Worm (Caenorhabditis elegans): ENCODE results near the gene asp-4.

Gene asp-4

DNA sequence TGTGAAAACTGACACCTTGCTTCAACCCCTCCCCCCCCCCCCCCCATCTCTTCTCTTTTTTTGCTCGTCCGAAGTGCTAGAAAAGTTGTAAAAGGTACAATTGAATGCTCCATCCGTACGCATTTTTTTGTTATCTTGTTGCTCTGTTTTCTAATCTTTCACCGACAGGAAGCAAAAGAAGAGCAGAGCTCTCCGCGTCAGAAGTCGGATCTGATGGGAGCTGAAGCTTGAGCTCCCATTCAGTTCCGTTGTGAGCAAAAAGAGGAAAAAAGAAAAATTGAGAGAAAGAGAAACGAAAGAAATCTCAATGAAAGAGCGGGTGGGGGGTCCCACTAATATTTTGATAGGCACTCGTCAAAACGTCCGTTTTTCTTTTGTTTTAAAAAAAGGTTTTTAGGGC, 14.4 kb downstream of the asp-4 start:
- TF ChIP-seq klf-2 (GFP tag; conservative IDR thresholded peaks at IDR 0.05) (no peak), ref-1 (GFP tag; conservative IDR thresholded peaks at IDR 0.05) (no peak), ztf-29 (GFP tag; IDR thresholded peaks at IDR 0.05) (no peak; the same call in 1 of the 2 replicates), cog-1 (tag; optimal IDR thresholded peaks at IDR 0.05) (no peak), med-1 (GFP tag; optimal IDR thresholded peaks at IDR 0.05; ENCODE audit: insufficient read depth) (no peak), tab-1 (GFP tag; IDR thresholded peaks at IDR 0.05) (no peak), flt-1 (GFP tag; IDR thresholded peaks at IDR 0.05) (no peak), ztf-23 (GFP tag; IDR thresholded peaks at IDR 0.05) (no peak), T22C8.4 (GFP tag; IDR thresholded peaks at IDR 0.05) (no peak)

DNA sequence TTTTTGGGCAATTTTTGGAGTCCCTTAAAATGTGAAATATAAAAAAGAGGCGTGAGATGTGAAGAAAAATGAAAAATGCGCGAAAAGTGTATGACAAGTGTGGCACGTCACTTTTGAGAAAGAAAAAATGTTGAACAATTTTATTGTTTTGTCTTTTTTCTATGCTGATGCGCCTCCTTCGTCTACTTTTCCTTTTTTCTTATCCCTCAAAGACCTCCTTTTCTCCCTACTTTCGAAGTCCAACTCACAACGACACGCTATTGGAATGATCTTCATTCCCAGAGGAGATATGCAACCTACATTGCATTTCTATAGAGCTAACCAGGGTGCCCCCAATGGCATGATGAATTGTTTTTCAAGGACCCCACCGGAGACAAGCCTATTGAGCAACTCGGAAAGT, 15.3 kb downstream of the asp-4 start:
- TF ChIP-seq flt-1 (GFP tag; IDR thresholded peaks at IDR 0.05), result no peak
- TF ChIP-seq cog-1 (tag; optimal IDR thresholded peaks at IDR 0.05), result no peak
- no peak for TF ChIP-seq T22C8.4 (GFP tag; IDR thresholded peaks at IDR 0.05)
- TF ChIP-seq ztf-29 (GFP tag; IDR thresholded peaks at IDR 0.05), result no peak
- no peak for TF ChIP-seq tab-1 (GFP tag; IDR thresholded peaks at IDR 0.05)
- TF ChIP-seq ztf-23 (GFP tag; IDR thresholded peaks at IDR 0.05), result no peak
- no peak for TF ChIP-seq klf-2 (GFP tag; conservative IDR thresholded peaks at IDR 0.05)
- TF ChIP-seq med-1 (GFP tag; optimal IDR thresholded peaks at IDR 0.05; ENCODE audit: insufficient read depth), result no peak
- TF ChIP-seq ref-1 (GFP tag; conservative IDR thresholded peaks at IDR 0.05), result no peak

DNA sequence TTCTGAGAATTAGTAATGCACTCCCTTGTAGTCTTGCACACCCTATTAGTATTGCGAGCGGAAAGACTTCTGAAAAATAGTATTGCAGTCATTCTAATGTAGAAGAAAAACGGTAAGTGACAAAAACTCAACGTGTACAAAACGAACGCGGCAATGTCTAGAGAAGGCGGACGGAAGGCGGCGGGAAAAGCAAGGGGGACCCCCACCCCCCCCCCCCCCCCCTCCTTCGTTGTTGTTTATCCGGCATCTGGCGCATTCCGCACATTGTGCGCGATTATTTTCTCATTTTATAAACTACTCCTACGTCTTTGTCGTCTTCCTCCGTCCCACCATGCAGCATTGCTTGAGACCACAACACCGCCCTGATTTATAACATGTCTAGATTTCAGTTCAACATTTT, 18.9 kb downstream of the asp-4 start:
- TF ChIP-seq ztf-23 (GFP tag; IDR thresholded peaks at IDR 0.05), result no peak
- no peak for TF ChIP-seq flt-1 (GFP tag; IDR thresholded peaks at IDR 0.05)
- no peak for TF ChIP-seq cog-1 (tag; optimal IDR thresholded peaks at IDR 0.05)
- TF ChIP-seq ztf-29 (GFP tag; IDR thresholded peaks at IDR 0.05), result no peak
- TF ChIP-seq ref-1 (GFP tag; conservative IDR thresholded peaks at IDR 0.05), result no peak
- no peak for TF ChIP-seq T22C8.4 (GFP tag; IDR thresholded peaks at IDR 0.05)
- TF ChIP-seq klf-2 (GFP tag; conservative IDR thresholded peaks at IDR 0.05), result no peak
- no peak for TF ChIP-seq med-1 (GFP tag; optimal IDR thresholded peaks at IDR 0.05; ENCODE audit: insufficient read depth)
- TF ChIP-seq tab-1 (GFP tag; IDR thresholded peaks at IDR 0.05), result no peak

DNA sequence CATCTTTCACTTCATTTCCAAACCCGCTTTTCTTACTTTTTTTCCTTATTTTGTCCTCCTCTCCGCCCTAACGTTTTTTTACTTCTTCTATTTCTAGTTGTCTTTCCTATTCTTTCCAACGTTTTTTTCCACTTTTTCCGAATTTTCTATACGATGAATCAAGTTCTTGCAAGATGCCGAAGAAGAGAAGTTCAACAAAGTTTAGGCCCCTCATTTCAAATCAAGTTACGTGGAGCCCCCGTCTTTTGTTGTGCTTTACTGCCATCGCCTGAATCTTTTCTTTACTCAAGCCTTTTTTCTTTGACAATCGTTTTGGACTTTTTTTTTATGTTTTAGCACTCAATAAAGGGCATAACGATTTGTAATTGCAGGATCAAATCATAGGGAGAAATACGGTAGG, 19.9 kb downstream of the asp-4 start, which contains the start of gene unc-9:
TSS of gene unc-9 (plus strand) at position 370 of the 400 bp plus-strand sequence.
- TF ChIP-seq ztf-23 (GFP tag; IDR thresholded peaks at IDR 0.05) (no peak), ztf-29 (GFP tag; IDR thresholded peaks at IDR 0.05) (no peak), med-1 (GFP tag; optimal IDR thresholded peaks at IDR 0.05; ENCODE audit: insufficient read depth) (no peak), klf-2 (GFP tag; conservative IDR thresholded peaks at IDR 0.05) (no peak), ref-1 (GFP tag; conservative IDR thresholded peaks at IDR 0.05) (no peak), tab-1 (GFP tag; IDR thresholded peaks at IDR 0.05) (no peak), flt-1 (GFP tag; IDR thresholded peaks at IDR 0.05) (no peak), cog-1 (tag; optimal IDR thresholded peaks at IDR 0.05) (no peak), T22C8.4 (GFP tag; IDR thresholded peaks at IDR 0.05) (no peak)

DNA sequence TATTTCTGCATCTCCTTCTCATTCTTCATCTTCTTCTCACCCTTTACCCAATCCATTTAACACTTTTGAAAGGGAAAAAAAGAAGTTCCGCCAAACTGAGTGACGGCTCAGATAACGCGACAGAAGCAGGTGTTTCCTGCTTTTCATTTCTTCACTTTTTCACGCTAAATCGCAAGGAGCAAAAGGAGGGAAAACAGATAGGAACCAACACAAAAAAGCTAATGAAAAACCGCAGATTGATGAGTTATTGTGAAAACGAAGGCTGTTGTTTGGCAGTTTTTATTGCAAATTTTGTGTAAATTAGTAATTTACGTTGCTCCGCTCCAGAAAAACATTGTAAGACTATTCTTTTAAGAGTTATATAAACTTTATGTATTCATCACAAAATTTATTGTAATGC, 20.9 kb downstream of the asp-4 start:
- TF ChIP-seq flt-1 (GFP tag; IDR thresholded peaks at IDR 0.05) (no peak), ref-1 (GFP tag; conservative IDR thresholded peaks at IDR 0.05) (no peak), tab-1 (GFP tag; IDR thresholded peaks at IDR 0.05) (no peak)

DNA sequence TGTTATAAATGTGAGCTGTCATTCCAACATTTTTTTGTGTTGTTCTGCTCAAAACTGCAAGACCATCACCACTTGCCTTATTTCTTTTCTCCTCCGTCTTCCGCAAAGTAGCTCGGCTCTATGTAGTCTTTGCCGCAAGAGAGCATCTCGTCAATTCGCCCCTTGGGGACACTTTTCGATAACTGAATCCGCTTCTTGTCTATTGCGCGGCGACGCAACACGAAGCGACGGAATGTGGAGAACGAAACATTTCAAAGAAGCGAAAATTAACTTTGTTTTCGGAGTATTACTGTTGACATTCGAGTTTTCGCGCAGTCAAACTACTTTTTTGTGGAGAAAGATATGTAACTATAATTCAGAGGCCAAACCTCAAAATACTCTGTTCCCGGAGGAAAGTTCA, 23.1 kb downstream of the asp-4 start:
- TF ChIP-seq ztf-29 (GFP tag; IDR thresholded peaks at IDR 0.05), result no peak
- TF ChIP-seq klf-2 (GFP tag; conservative IDR thresholded peaks at IDR 0.05), result no peak
- no peak for TF ChIP-seq tab-1 (GFP tag; IDR thresholded peaks at IDR 0.05)
- TF ChIP-seq T22C8.4 (GFP tag; IDR thresholded peaks at IDR 0.05), result no peak
- no peak for TF ChIP-seq ref-1 (GFP tag; conservative IDR thresholded peaks at IDR 0.05)
- TF ChIP-seq cog-1 (tag; optimal IDR thresholded peaks at IDR 0.05), result no peak
- TF ChIP-seq ztf-23 (GFP tag; IDR thresholded peaks at IDR 0.05), result no peak
- no peak for TF ChIP-seq flt-1 (GFP tag; IDR thresholded peaks at IDR 0.05)
- TF ChIP-seq med-1 (GFP tag; optimal IDR thresholded peaks at IDR 0.05; ENCODE audit: insufficient read depth), result no peak

DNA sequence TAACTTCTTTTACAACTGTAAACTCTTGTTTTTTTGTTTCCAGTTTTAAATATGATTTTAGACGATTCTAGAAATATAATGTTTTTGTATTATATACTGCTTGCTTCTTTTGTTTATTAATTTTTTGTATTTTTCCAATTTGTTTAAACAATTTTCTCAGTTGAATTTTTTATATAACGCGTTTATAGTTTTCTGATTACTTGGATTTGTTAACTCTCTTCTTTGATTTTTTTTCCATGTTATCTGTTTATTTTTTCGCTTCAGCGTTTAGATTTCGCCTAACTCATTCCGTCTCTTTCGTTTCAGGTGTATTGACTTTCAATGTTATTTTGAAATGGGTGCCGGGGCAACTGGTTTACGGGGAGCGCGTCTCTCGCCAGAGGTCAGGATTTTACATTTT, 30.4 kb downstream of the asp-4 start, which contains the start of gene gpa-6:
TSS of gene gpa-6 (plus strand) at position 301 of the 400 bp plus-strand sequence.
- TF ChIP-seq T22C8.4 (GFP tag; IDR thresholded peaks at IDR 0.05) (no peak), flt-1 (GFP tag; IDR thresholded peaks at IDR 0.05) (no peak), ztf-23 (GFP tag; IDR thresholded peaks at IDR 0.05) (no peak), med-1 (GFP tag; optimal IDR thresholded peaks at IDR 0.05; ENCODE audit: insufficient read depth) (no peak), klf-2 (GFP tag; conservative IDR thresholded peaks at IDR 0.05) (no peak), ref-1 (GFP tag; conservative IDR thresholded peaks at IDR 0.05) (no peak), ztf-29 (GFP tag; IDR thresholded peaks at IDR 0.05) (no peak), tab-1 (GFP tag; IDR thresholded peaks at IDR 0.05) (no peak), cog-1 (tag; optimal IDR thresholded peaks at IDR 0.05) (no peak)

DNA sequence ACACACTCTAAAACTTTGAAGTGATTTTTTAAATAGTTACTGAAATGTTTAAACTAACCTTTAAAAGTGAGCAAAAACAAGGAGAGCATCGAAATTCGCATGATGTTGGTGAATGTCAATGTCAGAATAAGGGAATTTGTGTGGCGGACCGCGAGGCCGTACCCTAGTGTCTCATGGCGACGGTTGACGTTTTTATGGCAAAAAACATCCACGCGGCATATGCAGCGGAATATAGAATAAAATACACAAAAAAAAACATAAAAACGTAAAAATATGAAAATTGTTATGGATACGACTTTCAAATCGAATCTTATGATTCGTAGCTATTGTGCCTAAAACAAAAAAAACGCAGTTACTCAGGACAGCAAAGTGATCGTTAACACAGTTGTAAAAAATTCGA, 31.4 kb downstream of the asp-4 start, which contains the start of gene cwp-5:
TSS of gene cwp-5 (minus strand) at position 101 of the 400 bp plus-strand sequence.
- TF ChIP-seq klf-2 (GFP tag; conservative IDR thresholded peaks at IDR 0.05) (no peak), ztf-23 (GFP tag; IDR thresholded peaks at IDR 0.05) (no peak), ztf-29 (GFP tag; IDR thresholded peaks at IDR 0.05) (no peak), med-1 (GFP tag; optimal IDR thresholded peaks at IDR 0.05; ENCODE audit: insufficient read depth) (no peak)

DNA sequence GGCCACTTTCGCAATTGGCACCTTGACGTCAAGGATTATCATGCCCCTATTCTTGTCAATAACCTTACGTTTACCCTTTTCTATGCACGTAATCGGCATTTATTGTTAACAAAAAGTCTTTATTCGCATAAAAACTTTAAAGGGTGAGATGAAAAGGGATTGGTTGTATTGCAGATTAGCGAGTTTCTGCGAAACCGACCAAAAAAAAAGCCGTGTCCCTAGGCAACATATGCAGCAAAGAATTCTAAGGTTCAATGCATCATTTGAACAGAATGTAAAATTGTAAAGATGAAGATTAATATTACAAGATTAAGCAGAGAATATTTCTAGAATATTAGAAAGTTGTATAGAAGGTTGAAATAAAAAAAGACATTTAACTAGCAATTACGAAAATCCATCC, 39.2 kb downstream of the asp-4 start:
- TF ChIP-seq T22C8.4 (GFP tag; IDR thresholded peaks at IDR 0.05) (no peak), med-1 (GFP tag; optimal IDR thresholded peaks at IDR 0.05; ENCODE audit: insufficient read depth) (no peak), tab-1 (GFP tag; IDR thresholded peaks at IDR 0.05) (no peak), ztf-23 (GFP tag; IDR thresholded peaks at IDR 0.05) (no peak), flt-1 (GFP tag; IDR thresholded peaks at IDR 0.05) (no peak), cog-1 (tag; optimal IDR thresholded peaks at IDR 0.05) (no peak), klf-2 (GFP tag; conservative IDR thresholded peaks at IDR 0.05) (no peak), ztf-29 (GFP tag; IDR thresholded peaks at IDR 0.05) (no peak), ref-1 (GFP tag; conservative IDR thresholded peaks at IDR 0.05) (no peak)

DNA sequence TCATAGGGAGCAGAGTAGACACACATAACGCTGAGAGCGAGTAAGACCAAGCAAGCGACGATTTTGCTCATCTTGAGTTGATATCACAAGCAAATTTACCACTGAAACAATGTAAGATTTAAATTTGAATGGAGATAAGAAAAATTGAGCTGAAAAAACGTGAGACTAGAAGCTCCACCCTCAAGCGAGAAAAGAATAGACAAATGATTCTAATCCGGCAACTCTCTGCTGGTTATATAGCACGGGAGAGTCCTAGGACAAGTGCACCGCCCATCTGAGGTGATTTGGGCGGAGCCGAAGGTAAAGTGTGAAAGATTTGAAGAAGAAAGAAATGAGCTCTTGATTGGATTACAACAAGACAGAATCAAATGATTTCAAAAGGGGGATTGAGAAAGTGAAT, 42.9 kb downstream of the asp-4 start, which contains the start of gene nlp-3:
TSS of gene nlp-3 (minus strand) at position 101 of the 400 bp plus-strand sequence.
- TF ChIP-seq med-1 (GFP tag; optimal IDR thresholded peaks at IDR 0.05; ENCODE audit: insufficient read depth) (no peak), klf-2 (GFP tag; conservative IDR thresholded peaks at IDR 0.05) (no peak)
